Worm (Caenorhabditis elegans): ENCODE results near the gene Y32G9A.3.

- TF ChIP-seq ztf-23 (GFP tag; IDR thresholded peaks at IDR 0.05), result no peak
- TF ChIP-seq ztf-29 (GFP tag; IDR thresholded peaks at IDR 0.05), result no peak
- TF ChIP-seq ref-1 (GFP tag; conservative IDR thresholded peaks at IDR 0.05), result no peak
- TF ChIP-seq T22C8.4 (GFP tag; IDR thresholded peaks at IDR 0.05), result no peak
- no peak for TF ChIP-seq cog-1 (tag; optimal IDR thresholded peaks at IDR 0.05)
- no peak for TF ChIP-seq tab-1 (GFP tag; IDR thresholded peaks at IDR 0.05)
- no peak for TF ChIP-seq klf-2 (GFP tag; conservative IDR thresholded peaks at IDR 0.05)
These were observed 2.7 kb upstream of the Y32G9A.3 start, which contains the start of gene srp-3 for ce11 chrV:1908542-1908941.

All from whole organism, midembryonic.